Worm (Caenorhabditis elegans) whole organism, L1 larva: Measurements from ENCODE around the gene cyc-2.2.

Experiments
- alr-1 ChIP-seq: fragments of 200-800 bp; sonication (Bioruptor generic); optimal IDR thresholded peaks from 2 replicates; lab custom pipeline; 2018; ENCODE audit warnings: borderline replicate concordance, mild to moderate bottlenecking, missing genetic modification characterization, missing compliant biosample characterization
- ceh-8 ChIP-seq: fragments of 200-800 bp; sonication (Bioruptor generic); optimal IDR thresholded peaks from 2 replicates; lab custom pipeline; 2018; ENCODE audit warnings: mild to moderate bottlenecking, missing genetic modification characterization, moderate library complexity, missing compliant biosample characterization
- egl-27 ChIP-seq, 2 experiments: fragments of 150-350 bp in 1 of 2; sonication (generic microtip); optimal IDR thresholded peaks; 3 replicates each; lab custom pipeline; 2017 to 2018; ENCODE audit warnings: missing biosample characterization in 2 of 2, missing genetic modification characterization in 2 of 2, missing genetic modification reagents in 2 of 2
- fkh-4 ChIP-seq: sonication (generic microtip); optimal IDR thresholded peaks from 2 replicates; lab custom pipeline; 2016; ENCODE audit warnings: missing compliant biosample characterization, missing genetic modification characterization, borderline replicate concordance
- mep-1 ChIP-seq: fragments of 150-350 bp; optimal IDR thresholded peaks from 2 replicates; lab custom pipeline; 2014; ENCODE audit warnings: missing biosample characterization, missing genetic modification characterization
- nhr-11 ChIP-seq: fragments of 150-350 bp; optimal IDR thresholded peaks from 2 replicates; lab custom pipeline; 2014; ENCODE audit warnings: missing biosample characterization, missing genetic modification characterization
- nhr-12 ChIP-seq: sonication (generic microtip); optimal IDR thresholded peaks from 2 replicates; lab custom pipeline; 2017; ENCODE audit warnings: missing biosample characterization, missing genetic modification characterization
- nhr-77 ChIP-seq: fragments of 150-350 bp; optimal IDR thresholded peaks from 2 replicates; lab custom pipeline; 2014; ENCODE audit warnings: missing biosample characterization, missing genetic modification characterization
- snpc-4 ChIP-seq: fragments of 150-350 bp; optimal IDR thresholded peaks from 2 replicates; lab custom pipeline; 2014; ENCODE audit warnings: missing biosample characterization, missing genetic modification characterization
- unc-130 ChIP-seq: fragments of 150-350 bp; optimal IDR thresholded peaks from 2 replicates; lab custom pipeline; 2017; ENCODE audit warnings: missing biosample characterization, missing genetic modification characterization, inconsistent platforms
- unc-62 ChIP-seq: fragments of 150-350 bp; optimal IDR thresholded peaks from 2 replicates; lab custom pipeline; 2014; ENCODE audit warnings: missing biosample characterization, missing genetic modification reagents, missing genetic modification characterization
- ztf-4 ChIP-seq: fragments of 150-350 bp; optimal IDR thresholded peaks from 2 replicates; lab custom pipeline; 2014; ENCODE audit warnings: missing biosample characterization, missing genetic modification characterization

- TF ChIP-seq nhr-11 (tag; lab: Kevin White, UChicago) (no peak), alr-1 (tag; lab: Kevin White, UChicago) (no peak), unc-62 (GFP tag; lab: Kevin White, UChicago) (no peak), snpc-4 (tag; lab: Kevin White, UChicago) (no peak), nhr-77 (no peak), ceh-8 (GFP tag; lab: Kevin White, UChicago) (no peak), unc-130 (no peak), egl-27 (tag; optimal IDR thresholded peaks at IDR 0.05; lab: Kevin White, UChicago) (no peak), mep-1 (no peak), ztf-4 (tag; lab: Kevin White, UChicago) (no peak), fkh-4 (tag; lab: Kevin White, UChicago) (no peak), nhr-12 (tag; lab: Kevin White, UChicago) (no peak)
Measured at ce11 chrV:12586793-12587192, 25.2 kb downstream of the cyc-2.2 start.
